Fruit fly (Drosophila melanogaster) S2 (cell line): ENCODE measurements around the gene dikar.

Experiments
- CG8478 ChIP-seq: fragments of >200 bp; optimal IDR thresholded peaks from 2 replicates; lab custom pipeline; 2018
- CTCF ChIP-seq, 2 experiments: fragments of >200 bp; optimal IDR thresholded peaks; 2 replicates each; lab custom pipeline; 2018

The dikar gene

DNA sequence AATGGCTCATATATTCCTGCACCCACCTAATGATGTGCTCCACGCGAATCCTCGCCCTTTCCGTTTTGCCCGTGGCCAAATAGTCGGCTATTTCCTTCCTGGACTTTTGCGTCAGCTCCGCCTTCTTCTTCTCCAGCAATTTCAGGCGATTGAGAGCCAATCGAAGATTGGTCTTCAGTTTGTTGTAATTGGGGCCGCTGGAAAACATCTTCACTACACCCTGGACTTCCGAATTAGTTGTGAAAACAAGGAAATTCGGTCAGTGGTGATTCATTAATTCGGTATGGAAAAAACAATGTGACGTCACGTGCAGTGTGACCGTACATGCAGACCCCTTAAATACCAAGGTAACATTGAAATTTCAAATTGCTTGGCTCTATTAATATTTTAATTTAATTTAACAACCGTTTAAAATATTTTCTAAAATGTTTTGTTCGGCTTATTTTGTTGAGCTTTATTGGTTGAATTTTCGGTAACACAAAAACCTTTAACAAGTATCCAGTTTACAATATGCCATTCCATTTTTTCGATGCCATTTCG, 13.3 kb upstream of the dikar start, which contains the start of gene Ist1:
Gene Ist1 (minus strand): TSS at position 301 of the 540 bp plus-strand sequence.
- TF ChIP-seq CG8478 (lab: Kevin White, UChicago) (no peak), CTCF (optimal IDR thresholded peaks at IDR 0.05; lab: Kevin White, UChicago) (no peak)

DNA sequence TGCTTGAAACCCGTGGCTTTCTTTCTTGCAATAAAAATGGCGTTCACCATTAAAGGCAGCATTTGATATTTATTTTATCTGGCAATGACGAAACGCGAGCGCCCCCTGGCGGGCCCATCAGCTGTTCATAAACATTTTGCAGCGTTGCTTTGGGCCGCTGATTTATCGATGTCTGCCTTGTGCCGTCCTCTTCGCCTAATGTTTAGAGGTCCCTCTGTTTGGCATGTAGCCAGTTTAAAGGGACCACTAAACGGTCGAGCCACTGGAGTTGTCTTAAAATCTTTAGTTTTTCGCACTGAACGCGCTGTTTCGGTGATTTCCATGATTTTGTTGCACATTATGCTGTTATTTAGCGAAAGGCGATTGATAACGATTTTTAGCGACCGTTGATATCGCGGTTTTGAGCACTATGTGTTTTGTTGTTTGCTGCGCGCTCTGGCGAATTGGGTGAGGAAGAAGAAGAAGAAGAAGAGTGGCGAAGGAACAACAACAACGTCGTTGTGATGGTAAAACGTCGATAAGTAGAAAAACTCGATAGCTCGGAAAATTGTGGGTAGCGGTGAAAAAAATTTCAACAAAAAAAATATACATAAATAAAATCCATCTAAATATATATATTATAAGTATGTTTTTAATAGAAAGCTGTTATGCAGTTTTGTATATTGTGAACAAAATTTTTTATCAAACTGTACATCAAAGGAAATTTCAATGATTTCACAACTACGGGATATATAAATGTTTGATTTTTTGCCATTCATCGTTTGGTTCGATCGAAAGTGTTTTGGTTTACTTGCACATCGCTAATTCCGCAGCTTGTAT, 9.5 kb upstream of the dikar start, which contains the start of the genes velo and Sbds:
Gene velo (minus strand): TSS at position 475 of the 819 bp plus-strand sequence.
Gene Sbds (plus strand): TSS at position 636 of the 819 bp plus-strand sequence.
- TF ChIP-seq CTCF (optimal IDR thresholded peaks at IDR 0.05; lab: Kevin White, UChicago) (peak; percentile 93), CG8478 (lab: Kevin White, UChicago) (no peak)

DNA sequence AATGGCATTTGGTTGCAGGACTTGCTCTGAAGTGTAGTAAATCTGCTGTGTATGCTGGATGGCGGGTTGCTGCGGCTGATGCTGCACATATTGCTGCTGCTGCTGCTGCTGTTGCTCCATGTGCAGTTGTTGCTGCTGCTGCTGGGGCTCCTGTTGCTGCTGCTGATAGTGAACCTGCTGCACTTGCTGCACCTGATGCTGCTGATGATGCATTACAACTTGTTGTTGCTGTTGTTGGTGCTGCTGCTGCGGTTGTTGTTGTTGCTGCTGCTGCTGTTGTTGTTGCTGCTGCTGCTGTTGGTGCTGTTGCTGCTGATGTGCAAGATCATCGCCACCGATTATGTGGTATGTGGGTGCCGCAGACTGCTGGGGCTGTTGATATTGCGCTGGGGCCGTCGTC, 7.9 kb upstream of the dikar start:
- TF ChIP-seq CTCF (optimal IDR thresholded peaks at IDR 0.05; lab: Kevin White, UChicago) (no peak), CG8478 (lab: Kevin White, UChicago) (no peak)

DNA sequence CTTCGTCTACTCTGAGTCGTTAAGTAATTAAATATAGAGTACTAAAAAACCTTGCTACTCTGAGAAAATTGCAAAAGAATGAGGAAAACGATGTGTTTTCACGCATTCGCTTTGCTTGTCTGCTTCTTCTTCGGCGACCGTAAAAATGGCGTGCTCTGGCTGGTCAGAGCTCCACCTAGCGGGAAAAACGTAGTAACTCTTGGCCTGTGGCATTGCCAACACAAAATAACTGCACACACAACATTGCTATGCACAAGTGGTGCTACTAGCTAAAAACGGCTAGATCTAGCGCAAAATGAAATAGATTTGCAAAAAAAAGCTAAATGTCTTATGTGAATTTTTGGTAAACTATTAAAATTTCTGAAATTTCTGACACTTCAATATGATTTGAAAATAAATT, 4.2 kb upstream of the dikar start:
- TF ChIP-seq CTCF (optimal IDR thresholded peaks at IDR 0.05; lab: Kevin White, UChicago) (peak; percentile 97), CG8478 (lab: Kevin White, UChicago) (no peak)

DNA sequence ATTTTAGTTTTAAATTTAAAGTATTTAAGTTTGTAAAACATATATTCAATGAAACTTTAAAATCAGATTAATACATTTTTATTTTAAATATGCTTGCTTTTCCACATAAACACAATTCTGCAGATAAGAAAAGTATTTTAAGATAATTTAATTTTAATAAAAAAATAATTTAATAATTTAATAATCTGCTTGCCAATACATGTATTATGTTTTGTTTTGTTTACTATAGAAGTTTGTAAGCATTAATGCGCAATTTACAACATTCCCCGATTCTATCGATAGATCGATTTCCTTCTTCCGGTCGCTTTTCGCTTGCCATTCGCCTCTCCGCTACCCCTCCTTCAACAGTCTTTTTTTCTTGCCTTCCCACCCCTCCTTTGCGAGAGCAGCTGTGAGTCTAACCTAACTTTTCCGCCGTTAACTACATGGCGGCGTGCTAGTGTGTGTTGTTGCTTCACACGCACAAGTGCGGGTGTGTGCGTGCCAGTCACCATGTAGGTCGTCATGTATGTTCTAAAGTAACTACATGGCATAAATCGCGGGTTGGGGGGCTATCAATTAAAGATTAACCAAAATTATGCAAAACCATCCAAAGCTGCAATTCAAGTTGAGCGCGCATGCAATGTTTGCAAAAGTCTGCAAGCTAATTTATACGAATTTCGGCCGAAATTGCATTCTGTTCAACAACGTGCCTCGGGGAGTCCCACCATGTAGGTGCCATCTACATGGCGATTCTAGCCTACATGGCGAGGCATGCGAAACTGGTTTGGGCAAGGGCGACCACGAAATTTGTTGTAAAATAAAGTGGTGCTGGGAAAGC, 592 bp upstream of the dikar start:
- TF ChIP-seq CTCF (optimal IDR thresholded peaks at IDR 0.05; lab: Kevin White, UChicago) (peak; percentile 64 to 79), CG8478 (lab: Kevin White, UChicago) (no peak)

DNA sequence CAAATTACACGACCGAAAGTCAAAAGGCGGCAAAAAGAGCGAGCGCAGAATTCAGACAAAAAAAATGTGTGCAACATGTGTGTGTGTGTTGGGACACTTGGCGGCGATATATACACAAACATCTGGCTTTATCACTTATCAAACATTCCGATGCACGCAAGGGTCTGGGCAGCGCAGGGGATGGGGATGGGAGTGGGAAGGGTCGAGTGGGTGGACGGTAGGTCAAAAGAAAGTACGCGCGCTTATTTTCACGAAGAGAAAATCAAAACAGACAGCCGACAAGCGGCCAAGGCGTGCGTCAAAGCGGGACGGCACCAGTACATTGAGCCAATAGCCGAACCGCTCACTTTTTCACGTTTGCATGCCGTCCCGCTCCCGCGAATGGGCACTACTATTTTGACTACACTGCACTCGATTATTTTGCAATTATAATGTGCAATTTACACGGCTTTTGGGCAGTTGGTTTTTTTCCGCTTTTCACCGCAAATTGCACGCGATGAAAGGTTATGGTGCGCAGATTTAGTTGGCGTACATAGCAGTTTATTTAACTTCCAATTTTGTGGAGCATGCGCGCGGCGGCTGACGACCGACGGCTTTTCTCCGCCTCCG, 750 bp downstream of the dikar start:
- peak; percentile 0 for TF ChIP-seq CG8478 (lab: Kevin White, UChicago)
- TF ChIP-seq CTCF (optimal IDR thresholded peaks at IDR 0.05; lab: Kevin White, UChicago), result peak; percentile 32 to 60

DNA sequence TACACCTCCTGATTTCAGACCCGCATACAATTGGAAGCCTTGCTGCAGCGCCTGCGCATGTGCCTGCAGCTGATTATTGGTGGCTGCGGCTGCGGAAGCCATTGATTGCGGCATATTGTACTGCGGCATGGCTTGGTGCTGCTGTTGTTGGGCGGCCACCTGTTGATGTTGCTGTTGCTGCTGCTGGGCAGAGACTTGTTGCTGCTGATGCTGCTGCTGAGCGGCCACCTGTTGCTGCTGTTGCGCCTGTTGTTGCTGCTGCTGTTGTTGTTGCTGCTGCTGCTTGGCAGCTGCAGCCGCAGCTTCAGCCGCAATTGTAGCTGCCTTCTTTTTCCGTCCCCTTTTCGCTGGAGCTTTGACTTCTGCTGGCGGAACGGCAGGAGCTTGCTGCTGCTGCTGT, 11.9 kb downstream of the dikar start:
- TF ChIP-seq CTCF (optimal IDR thresholded peaks at IDR 0.05; lab: Kevin White, UChicago) (no peak), CG8478 (lab: Kevin White, UChicago) (no peak)

DNA sequence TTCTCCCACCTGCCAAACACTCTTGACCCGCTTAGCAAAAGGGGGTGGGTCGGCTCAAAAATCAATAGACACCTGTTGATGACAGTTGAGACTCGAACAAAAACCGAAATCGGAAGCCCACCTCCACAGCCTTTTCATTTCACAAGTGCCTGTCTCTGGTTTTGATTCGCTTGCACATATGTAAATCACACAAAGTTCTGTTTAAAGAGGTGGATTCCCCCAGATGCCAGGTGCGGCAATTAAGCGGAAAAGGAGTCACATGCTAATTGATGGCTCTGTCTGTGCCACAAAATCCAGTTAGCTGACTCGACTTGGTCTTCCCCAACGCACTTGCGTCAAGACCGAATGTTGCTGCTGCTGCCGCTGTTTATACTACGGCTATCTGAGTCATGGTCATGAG, 18.5 kb downstream of the dikar start:
- TF ChIP-seq CG8478 (lab: Kevin White, UChicago) (no peak), CTCF (optimal IDR thresholded peaks at IDR 0.05; lab: Kevin White, UChicago) (no peak)

DNA sequence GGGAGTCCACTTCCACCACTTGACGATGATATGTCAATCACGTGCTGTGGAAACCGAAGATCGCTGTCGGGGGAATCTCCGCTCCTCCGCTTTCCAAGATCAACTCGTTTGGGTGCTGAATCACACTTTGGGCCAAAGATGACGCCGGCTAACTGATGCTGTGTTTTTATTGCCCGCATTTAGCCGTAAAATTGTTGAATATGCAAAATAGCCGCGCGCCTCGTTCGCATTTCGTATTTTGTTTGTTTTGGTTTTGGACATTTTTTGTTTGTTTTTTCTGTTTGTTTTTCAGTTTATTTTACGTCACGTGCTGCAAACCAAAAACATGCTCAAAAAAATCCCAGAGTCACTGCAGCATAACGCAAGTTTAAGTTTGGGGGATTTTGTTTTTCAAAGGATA, 19.6 kb downstream of the dikar start:
- no peak for TF ChIP-seq CTCF (optimal IDR thresholded peaks at IDR 0.05; lab: Kevin White, UChicago)
- no peak for TF ChIP-seq CG8478 (lab: Kevin White, UChicago)

DNA sequence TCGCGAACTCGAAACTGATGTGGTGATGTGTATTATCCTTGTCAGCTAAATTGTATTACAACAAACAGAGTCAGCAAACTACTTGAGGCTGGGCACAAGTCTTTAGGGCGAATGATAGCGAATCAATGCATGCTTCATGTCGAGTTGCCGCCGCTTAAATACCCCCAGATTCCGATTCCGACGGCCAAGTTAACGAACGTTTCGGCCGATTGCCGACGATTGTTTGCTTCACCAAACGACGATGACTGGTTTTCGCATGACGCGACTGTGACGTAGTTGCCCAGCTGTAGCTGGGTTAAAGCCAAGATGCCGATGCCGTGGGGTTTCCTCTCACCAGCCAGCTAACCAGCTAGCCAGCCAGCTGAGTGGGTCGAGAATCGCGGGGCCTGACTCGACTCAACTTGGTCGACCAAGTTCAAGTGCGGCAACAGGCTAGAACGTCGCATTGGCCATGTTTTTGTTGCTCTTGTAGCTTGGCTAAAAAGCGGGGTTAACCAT, 23.5 kb downstream of the dikar start, which contains the start of gene ple:
Gene ple (minus strand): TSS at position 134 of the 498 bp plus-strand sequence.
- TF ChIP-seq CTCF (optimal IDR thresholded peaks at IDR 0.05; lab: Kevin White, UChicago) (no peak), CG8478 (lab: Kevin White, UChicago) (no peak)

DNA sequence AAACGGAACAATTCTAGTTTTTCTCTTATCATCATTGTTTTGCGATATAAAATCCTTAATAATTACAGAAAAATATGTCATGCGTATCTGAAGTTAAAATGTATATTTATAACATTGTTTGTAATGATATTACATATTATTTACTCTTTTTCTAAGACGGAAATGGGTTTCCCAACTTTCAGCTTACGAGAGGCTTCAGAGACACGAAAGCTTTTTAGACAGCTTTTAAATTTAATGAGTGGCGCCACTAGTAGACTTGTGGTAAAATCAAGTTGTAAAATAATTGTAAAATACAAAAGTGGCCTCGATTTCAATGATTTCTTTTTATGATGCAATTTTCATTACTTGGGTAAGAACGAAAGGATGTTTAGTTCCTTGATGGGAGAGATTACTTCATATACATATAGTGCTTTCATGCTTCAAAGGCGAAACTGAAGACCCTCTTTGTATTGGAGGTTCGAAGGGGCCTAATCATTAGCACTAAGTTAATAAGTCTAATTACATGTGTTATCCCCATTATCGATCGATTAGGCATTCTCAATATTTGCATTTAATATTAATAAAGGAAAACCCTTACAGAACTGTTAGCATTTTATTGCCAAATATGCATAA, 33.9 kb downstream of the dikar start:
- peak in 1 of 2 experiments; percentile 28 for TF ChIP-seq CTCF (optimal IDR thresholded peaks at IDR 0.05; lab: Kevin White, UChicago)
- TF ChIP-seq CG8478 (lab: Kevin White, UChicago), result no peak

DNA sequence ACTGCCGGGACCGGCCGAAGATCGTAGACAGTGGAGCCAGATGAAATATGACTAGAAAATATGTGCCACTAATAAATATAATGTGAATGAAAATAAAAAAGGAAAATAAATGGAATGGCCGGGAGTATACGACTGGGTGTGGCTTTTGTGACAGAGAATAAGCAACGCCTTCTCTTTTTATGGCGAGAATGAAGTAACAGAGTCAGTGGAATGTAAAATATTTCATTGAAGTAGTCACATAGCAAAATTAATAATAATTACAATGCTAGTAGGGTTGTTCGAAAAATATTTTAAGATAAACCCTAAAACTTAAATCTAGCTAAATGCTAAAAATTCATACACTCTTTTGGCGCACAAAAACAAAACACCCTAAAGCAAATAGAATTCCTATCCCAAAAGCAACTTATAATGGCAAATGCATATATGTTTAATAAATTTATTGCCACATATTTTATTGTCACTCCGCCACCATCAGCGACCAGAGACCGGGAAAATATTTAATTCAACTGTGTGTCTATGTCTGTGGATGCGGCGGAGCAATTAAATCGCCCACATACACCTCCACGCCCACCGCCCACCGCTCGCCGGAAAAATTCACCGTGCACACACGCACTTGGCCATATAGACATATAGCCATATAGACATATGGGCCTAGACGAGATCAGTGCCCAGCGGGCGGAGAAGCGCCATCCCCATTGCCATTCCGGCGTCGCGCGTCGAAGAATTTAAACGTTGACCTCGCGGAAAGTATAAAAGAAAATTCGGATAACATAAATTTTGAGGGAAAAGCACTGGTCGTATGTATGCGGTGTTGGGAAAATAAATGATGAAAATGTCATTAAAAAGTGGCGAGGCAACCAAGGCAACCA, 36.0 kb downstream of the dikar start:
- TF ChIP-seq CTCF (optimal IDR thresholded peaks at IDR 0.05; lab: Kevin White, UChicago) (no peak), CG8478 (lab: Kevin White, UChicago) (no peak)

DNA sequence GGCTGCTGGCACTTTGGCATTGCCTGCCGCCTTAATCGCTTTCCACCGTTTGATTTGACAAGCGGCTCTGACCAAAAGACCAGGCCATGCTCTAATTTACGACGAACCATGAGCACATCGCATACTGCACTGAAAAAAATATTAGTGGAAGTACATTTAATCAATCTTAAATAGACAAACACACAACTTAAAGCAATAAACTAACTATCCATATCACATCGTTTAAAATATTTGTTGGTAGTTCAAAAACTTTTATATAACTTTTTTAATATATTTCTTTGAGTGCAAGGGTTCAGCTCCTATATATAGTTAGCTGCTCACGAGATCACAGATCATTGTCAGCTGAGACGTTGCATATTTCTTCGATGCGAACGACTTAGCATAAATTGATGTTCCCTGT, 37.1 kb downstream of the dikar start:
- TF ChIP-seq CG8478 (lab: Kevin White, UChicago), result no peak
- TF ChIP-seq CTCF (optimal IDR thresholded peaks at IDR 0.05; lab: Kevin White, UChicago), result no peak
